Fruit fly (Drosophila melanogaster): ENCODE results near the gene LysS.

Gene LysS

DNA sequence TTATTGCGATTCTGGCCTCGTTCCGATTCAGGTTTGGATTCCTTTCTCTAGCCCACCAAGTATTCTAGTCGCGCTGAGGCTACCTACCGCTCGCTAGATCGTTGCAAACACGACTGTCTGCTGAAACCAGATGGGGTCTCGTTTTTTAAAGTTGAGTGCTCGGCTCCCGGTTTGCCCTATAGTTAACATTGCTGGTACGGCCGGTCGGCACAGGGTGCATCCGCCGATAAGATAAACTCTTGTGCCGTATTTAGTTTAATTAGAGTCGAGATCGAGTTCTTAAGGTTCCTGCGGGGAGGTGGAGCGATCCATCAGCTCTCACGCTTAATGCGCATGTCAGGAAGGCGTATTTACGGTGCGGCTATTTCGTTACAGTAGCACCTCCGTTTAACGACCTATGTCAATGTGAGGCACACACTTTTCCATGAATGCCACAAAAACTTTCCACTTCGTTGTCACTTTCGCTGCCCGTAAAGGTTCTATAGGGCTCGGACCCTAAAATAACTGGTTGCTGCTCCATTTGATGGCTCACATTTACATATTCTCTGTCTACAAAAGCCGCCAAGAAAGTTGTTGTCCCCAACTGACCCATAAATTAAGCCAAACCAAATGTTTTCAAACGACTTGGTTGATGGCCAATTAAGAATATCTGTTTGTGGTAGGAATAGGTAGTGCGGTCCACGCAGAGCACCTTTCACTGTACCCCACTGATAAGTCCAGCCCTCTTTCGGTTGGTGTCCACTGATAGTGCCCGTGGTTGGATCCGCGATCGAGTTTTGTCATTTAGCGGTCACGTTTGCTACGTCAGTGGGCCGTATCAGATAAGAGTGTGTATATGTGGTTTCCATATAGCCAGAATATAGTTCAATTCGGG lies 22.6 kb upstream of the LysS start, which contains the start of gene CG9119:
CG9119 (minus strand) TSS at position 122 of the 874 bp plus-strand sequence.
- TF ChIP-seq Myc (optimal IDR thresholded peaks at IDR 0.05) (no peak), Rel (GFP tag; optimal IDR thresholded peaks at IDR 0.05) (no peak), Rel (tag; optimal IDR thresholded peaks at IDR 0.05) (no peak), h (GFP tag; optimal IDR thresholded peaks at IDR 0.05) (peak; percentile 59), rgr (GFP tag; optimal IDR thresholded peaks at IDR 0.05) (peak; percentile 27), Dif (GFP tag; optimal IDR thresholded peaks at IDR 0.05; ENCODE audit: partially characterized antibody) (no peak), brk (GFP tag; optimal IDR thresholded peaks at IDR 0.05) (no peak), CG9705 (GFP tag; optimal IDR thresholded peaks at IDR 0.05) (no peak), lola (GFP tag; optimal IDR thresholded peaks at IDR 0.05) (no peak), Hr83 (GFP tag; optimal IDR thresholded peaks at IDR 0.05; ENCODE audit: poor library complexity, severe bottlenecking) (no peak), HLH106 (tag; optimal IDR thresholded peaks at IDR 0.05) (peak; percentile 24), woc (GFP tag; optimal IDR thresholded peaks at IDR 0.05) (no peak), ey (GFP tag; optimal IDR thresholded peaks at IDR 0.05) (peak; percentile 59), Dfd (GFP tag; optimal IDR thresholded peaks at IDR 0.05) (no peak), dmrt93B (GFP tag; optimal IDR thresholded peaks at IDR 0.05) (peak; percentile 34), br (GFP tag; optimal IDR thresholded peaks at IDR 0.05) (peak; percentile 52), jim (GFP tag; optimal IDR thresholded peaks at IDR 0.05) (no peak), Mio (GFP tag; optimal IDR thresholded peaks at IDR 0.05) (no peak), foxo (GFP tag; optimal IDR thresholded peaks at IDR 0.05) (peak in 1 of 2 experiments; percentile 61), Sp1 (GFP tag; optimal IDR thresholded peaks at IDR 0.05) (peak; percentile 28), sv (GFP tag; optimal IDR thresholded peaks at IDR 0.05) (peak; percentile 40), psq (GFP tag; optimal IDR thresholded peaks at IDR 0.05) (peak; percentile 6), Hr78 (GFP tag; optimal IDR thresholded peaks at IDR 0.05) (no peak), OdsH (GFP tag; optimal IDR thresholded peaks at IDR 0.05) (peak; percentile 46), pan (optimal IDR thresholded peaks at IDR 0.05) (no peak), fru (GFP tag; optimal IDR thresholded peaks at IDR 0.05) (peak; percentile 72), dl (GFP tag; optimal IDR thresholded peaks at IDR 0.05; ENCODE audit: insufficient read depth in 1 of 2, partially characterized antibody in 2 of 2) (no peak), usp (GFP tag; optimal IDR thresholded peaks at IDR 0.05) (no peak)

DNA sequence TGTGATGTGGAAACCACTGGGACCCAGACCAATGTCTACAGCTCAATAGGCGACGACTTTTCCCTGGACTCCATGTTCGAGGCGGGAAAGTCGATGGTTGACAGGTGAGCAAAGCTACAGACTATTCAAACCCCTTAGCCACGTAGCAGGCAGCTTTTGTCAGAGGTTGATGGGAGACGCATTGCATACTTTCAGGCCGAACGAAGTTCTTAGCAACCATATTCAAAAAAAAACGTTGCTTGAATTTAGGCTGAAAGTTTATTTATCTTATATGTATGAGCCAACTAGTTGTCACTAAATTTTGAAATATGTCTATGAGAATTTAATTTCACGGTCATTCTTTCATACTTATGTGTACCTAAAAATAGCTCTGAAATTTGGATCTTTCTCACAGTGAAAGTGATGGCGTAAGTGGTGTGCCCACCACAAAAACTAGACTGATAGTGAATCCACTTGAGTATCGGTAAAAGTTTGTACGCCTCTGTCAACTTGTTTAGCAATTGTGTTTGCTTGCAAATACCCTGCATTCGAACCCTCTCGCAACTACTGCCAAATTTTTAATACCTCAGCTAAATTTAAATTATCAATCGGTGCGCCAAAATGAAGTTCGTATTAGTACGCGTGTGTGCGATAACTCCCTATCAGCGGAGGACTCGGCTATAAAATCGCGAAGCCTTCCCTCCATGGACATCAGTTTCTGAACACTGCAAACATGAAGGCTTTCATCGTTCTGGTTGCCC lies 20.7 kb upstream of the LysS start, which contains the start of gene LysB:
LysB (plus strand) TSS at position 690 of the 740 bp plus-strand sequence.
- TF ChIP-seq lola (GFP tag; optimal IDR thresholded peaks at IDR 0.05), result no peak
- TF ChIP-seq Sp1 (GFP tag; optimal IDR thresholded peaks at IDR 0.05), result no peak
- TF ChIP-seq sv (GFP tag; optimal IDR thresholded peaks at IDR 0.05), result no peak
- TF ChIP-seq rgr (GFP tag; optimal IDR thresholded peaks at IDR 0.05), result no peak
- no peak for TF ChIP-seq usp (GFP tag; optimal IDR thresholded peaks at IDR 0.05)
- TF ChIP-seq CG9705 (GFP tag; optimal IDR thresholded peaks at IDR 0.05), result no peak
- TF ChIP-seq N (GFP tag; optimal IDR thresholded peaks at IDR 0.05), result peak; percentile 11
- peak; percentile 85 for TF ChIP-seq Myc (optimal IDR thresholded peaks at IDR 0.05)
- TF ChIP-seq Dif (GFP tag; optimal IDR thresholded peaks at IDR 0.05; ENCODE audit: partially characterized antibody), result peak; percentile 96
- no peak for TF ChIP-seq Hr78 (GFP tag; optimal IDR thresholded peaks at IDR 0.05)
- no peak for TF ChIP-seq Jra (GFP tag; optimal IDR thresholded peaks at IDR 0.05)
- peak; percentile 64 to 80 for TF ChIP-seq dl (GFP tag; optimal IDR thresholded peaks at IDR 0.05; ENCODE audit: insufficient read depth in 1 of 2, partially characterized antibody in 2 of 2)
- TF ChIP-seq Rel (GFP tag; optimal IDR thresholded peaks at IDR 0.05), result no peak
- peak; percentile 18 for TF ChIP-seq Rel (tag; optimal IDR thresholded peaks at IDR 0.05)
- no peak for TF ChIP-seq jim (GFP tag; optimal IDR thresholded peaks at IDR 0.05)
- no peak for TF ChIP-seq ey (GFP tag; optimal IDR thresholded peaks at IDR 0.05)
- peak; percentile 86 for TF ChIP-seq Vsx2 (GFP tag; optimal IDR thresholded peaks at IDR 0.05; ENCODE audit: partially characterized antibody)
- TF ChIP-seq Dfd (GFP tag; optimal IDR thresholded peaks at IDR 0.05), result no peak

DNA sequence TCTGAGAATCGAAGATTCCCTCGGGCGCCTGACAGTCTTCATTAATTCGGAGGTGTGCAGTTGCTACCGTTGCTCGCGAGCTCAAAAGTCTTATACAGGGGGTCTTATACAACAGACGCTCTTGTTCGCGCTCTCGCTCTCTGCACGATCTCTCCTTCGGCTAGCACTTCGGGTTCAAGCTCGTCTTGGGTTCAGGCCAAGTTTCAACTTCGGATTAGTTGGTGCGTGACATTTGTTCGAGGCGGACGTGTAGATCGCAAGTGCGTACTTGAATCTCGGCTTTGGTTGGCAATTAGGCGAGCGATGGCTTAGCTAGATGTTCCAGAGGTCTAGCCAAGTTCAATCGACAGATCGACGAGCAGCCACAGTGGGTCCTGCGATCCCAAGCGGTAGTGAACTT lies 19.3 kb upstream of the LysS start:
- TF ChIP-seq dl (GFP tag; optimal IDR thresholded peaks at IDR 0.05; ENCODE audit: insufficient read depth in 1 of 2, partially characterized antibody in 2 of 2), result peak in 1 of 2 experiments; percentile 1
- TF ChIP-seq psq (GFP tag; optimal IDR thresholded peaks at IDR 0.05), result no peak
- TF ChIP-seq Hr78 (GFP tag; optimal IDR thresholded peaks at IDR 0.05), result no peak
- no peak for TF ChIP-seq lola (GFP tag; optimal IDR thresholded peaks at IDR 0.05)
- no peak for TF ChIP-seq CG32264 (GFP tag; optimal IDR thresholded peaks at IDR 0.05)
- no peak for TF ChIP-seq tai (GFP tag; optimal IDR thresholded peaks at IDR 0.05)
- peak; percentile 36 for TF ChIP-seq Dif (GFP tag; optimal IDR thresholded peaks at IDR 0.05; ENCODE audit: partially characterized antibody)
- TF ChIP-seq Abd-B (GFP tag; optimal IDR thresholded peaks at IDR 0.05), result no peak

Data from whole organism, wandering third instar larva.